Worm (Caenorhabditis elegans) whole organism, young adult: ENCODE data around the gene rps-1.

Source experiments
- B0261.1 ChIP-seq: sonication (generic microtip); optimal IDR thresholded peaks from 2 replicates; lab custom pipeline; 2016; ENCODE audit warnings: mild to moderate bottlenecking, missing genetic modification characterization, moderate library complexity, missing compliant biosample characterization
- B0336.3 ChIP-seq: fragments of 200-800 bp; sonication (Bioruptor generic); IDR thresholded peaks from 2 replicates; pipeline ENCODE4 v1.3.6; 2022; ENCODE audit warnings: missing genetic modification characterization, missing compliant biosample characterization
- C06A6.2 ChIP-seq: fragments of 200-800 bp; sonication (Bioruptor generic); conservative IDR thresholded peaks from 2 replicates; pipeline ENCODE4 v1.3.6; 2022; ENCODE audit warnings: missing genetic modification characterization, missing compliant biosample characterization
- F37B4.10 ChIP-seq: fragments of 200-800 bp; sonication (Bioruptor generic); IDR thresholded peaks from 2 replicates; pipeline ENCODE4 v1.3.6; 2022; ENCODE audit warnings: missing genetic modification characterization, missing compliant biosample characterization
- F52B5.7 ChIP-seq: sonication (generic microtip); optimal IDR thresholded peaks from 2 replicates; lab custom pipeline; 2016; ENCODE audit warnings: mild to moderate bottlenecking, missing genetic modification characterization, missing compliant biosample characterization
- F57A8.1 ChIP-seq: fragments of 200-800 bp; sonication (Bioruptor generic); optimal IDR thresholded peaks from 2 replicates; lab custom pipeline; 2018; ENCODE audit warnings: mild to moderate bottlenecking, missing genetic modification characterization, moderate library complexity, missing compliant biosample characterization
- Y67H2A.10 ChIP-seq: fragments of 200-800 bp; sonication (Bioruptor generic); conservative IDR thresholded peaks from 2 replicates; pipeline ENCODE4 v1.3.6; 2022; ENCODE audit warnings: missing genetic modification reagents, missing genetic modification characterization, missing compliant biosample characterization
- Y95B8A.8 ChIP-seq: fragments of 200-800 bp; sonication (Bioruptor generic); IDR thresholded peaks from 2 replicates; pipeline ENCODE4 v1.3.6; 2022; ENCODE audit warnings: missing genetic modification reagents, missing genetic modification characterization, missing compliant biosample characterization
- akir-1 ChIP-seq: fragments of 200-800 bp; sonication (Bioruptor generic); optimal IDR thresholded peaks from 2 replicates; lab custom pipeline; 2018; ENCODE audit warnings: mild to moderate bottlenecking, missing genetic modification characterization, moderate library complexity, missing compliant biosample characterization
- aptf-2 ChIP-seq: fragments of 200-800 bp; sonication (Bioruptor generic); conservative IDR thresholded peaks from 2 replicates; pipeline ENCODE4 v1.3.6; 2022; ENCODE audit warnings: missing genetic modification reagents, missing genetic modification characterization, missing compliant biosample characterization
- atf-7 ChIP-seq: sonication (generic microtip); optimal IDR thresholded peaks from 2 replicates; lab custom pipeline; 2017; ENCODE audit warnings: mild to moderate bottlenecking, missing genetic modification characterization, missing compliant biosample characterization
- athp-1 ChIP-seq: sonication (generic microtip); optimal IDR thresholded peaks from 2 replicates; lab custom pipeline; 2017; ENCODE audit warnings: mild to moderate bottlenecking, missing genetic modification characterization, missing compliant biosample characterization
- attf-6 ChIP-seq: fragments of 200-800 bp; sonication (Bioruptor generic); IDR thresholded peaks from 2 replicates; pipeline ENCODE4 v1.3.6; 2022; ENCODE audit warnings: missing genetic modification reagents, missing genetic modification characterization, missing compliant biosample characterization
- cebp-1 ChIP-seq, 2 experiments: fragments of 200-800 bp in 1 of 2; sonication (Bioruptor generic) in 1 of 2; sonication (generic microtip) in 1 of 2; IDR thresholded peaks in 1 of 2; optimal IDR thresholded peaks in 1 of 2; 2 replicates each; pipeline versions ENCODE4 v1.3.6 to Lab custom; 2017 to 2022; ENCODE audit warnings: missing compliant biosample characterization in 2 of 2, missing genetic modification characterization in 2 of 2, mild to moderate bottlenecking in 1 of 2, missing genetic modification reagents in 1 of 2, moderate library complexity in 1 of 2
- cebp-2 ChIP-seq: fragments of 200-800 bp; sonication (Bioruptor generic); IDR thresholded peaks from 2 replicates; pipeline ENCODE4 v1.3.6; 2022; ENCODE audit warnings: missing genetic modification characterization, missing compliant biosample characterization
- ceh-40 ChIP-seq: fragments of 200-800 bp; sonication (Bioruptor generic); IDR thresholded peaks from 2 replicates; pipeline ENCODE4 v1.3.6; 2022; ENCODE audit warnings: missing genetic modification characterization, missing compliant biosample characterization
- ceh-58 ChIP-seq: fragments of 200-800 bp; sonication (Bioruptor generic); IDR thresholded peaks from 2 replicates; pipeline ENCODE4 v1.3.6; 2022; ENCODE audit warnings: missing genetic modification characterization, missing compliant biosample characterization
- chd-7 ChIP-seq: sonication (generic microtip); optimal IDR thresholded peaks from 2 replicates; lab custom pipeline; 2016; ENCODE audit warnings: mild to moderate bottlenecking, missing genetic modification characterization, moderate library complexity, missing compliant biosample characterization
- die-1 ChIP-seq: sonication (generic microtip); optimal IDR thresholded peaks from 2 replicates; lab custom pipeline; 2016; ENCODE audit warnings: missing genotype, mild to moderate bottlenecking, missing genetic modification characterization, missing compliant biosample characterization
- efl-1 ChIP-seq: fragments of 150-350 bp; optimal IDR thresholded peaks from 2 replicates; lab custom pipeline; 2014; ENCODE audit warnings: missing biosample characterization, missing genetic modification reagents, missing genetic modification characterization
- egl-44 ChIP-seq: fragments of 200-800 bp; sonication (Bioruptor generic); IDR thresholded peaks from 2 replicates; pipeline ENCODE4 v1.3.6; 2022; ENCODE audit warnings: missing genetic modification reagents, missing genetic modification characterization, missing compliant biosample characterization
- ekl-4 ChIP-seq: fragments of 200-800 bp; sonication (Bioruptor generic); IDR thresholded peaks from 2 replicates; pipeline ENCODE4 v1.3.6; 2022; ENCODE audit warnings: missing genetic modification reagents, missing genetic modification characterization, missing compliant biosample characterization
- ets-4 ChIP-seq: fragments of 200-800 bp; sonication (Bioruptor generic); optimal IDR thresholded peaks from 2 replicates; lab custom pipeline; 2018; ENCODE audit warnings: mild to moderate bottlenecking, missing genetic modification characterization, missing compliant biosample characterization
- fkh-3 ChIP-seq: sonication (generic microtip); optimal IDR thresholded peaks from 2 replicates; lab custom pipeline; 2016; ENCODE audit warnings: mild to moderate bottlenecking, missing genetic modification characterization, missing compliant biosample characterization
- lag-1 ChIP-seq: fragments of 200-800 bp; sonication (Bioruptor generic); IDR thresholded peaks from 2 replicates; pipeline ENCODE4 v1.3.6; 2022; ENCODE audit warnings: missing genetic modification reagents, missing genetic modification characterization, missing compliant biosample characterization
- let-526 ChIP-seq: fragments of 200-800 bp; sonication (Bioruptor generic); IDR thresholded peaks from 2 replicates; pipeline ENCODE4 v1.3.6; 2022; ENCODE audit warnings: missing genetic modification reagents, missing genetic modification characterization, missing compliant biosample characterization
- let-607 ChIP-seq, 2 experiments: fragments of 200-800 bp in 1 of 2; sonication (Bioruptor generic) in 1 of 2; sonication (generic microtip) in 1 of 2; optimal IDR thresholded peaks; 2 replicates each; lab custom pipeline; 2016 to 2018; ENCODE audit warnings: mild to moderate bottlenecking in 2 of 2, missing compliant biosample characterization in 2 of 2, missing genetic modification characterization in 2 of 2, moderate library complexity in 2 of 2, missing genotype in 1 of 2
- lin-26 ChIP-seq: fragments of 200-800 bp; sonication (Bioruptor generic); IDR thresholded peaks from 2 replicates; pipeline ENCODE4 v1.3.6; 2022; ENCODE audit warnings: missing genetic modification reagents, missing genetic modification characterization, missing compliant biosample characterization
- lin-54 ChIP-seq: fragments of 200-800 bp; sonication (Bioruptor generic); optimal IDR thresholded peaks from 2 replicates; lab custom pipeline; 2018; ENCODE audit warnings: mild to moderate bottlenecking, missing genetic modification characterization, missing compliant biosample characterization
- lsl-1 ChIP-seq: fragments of 200-800 bp; sonication (Bioruptor generic); optimal IDR thresholded peaks from 2 replicates; lab custom pipeline; 2018; ENCODE audit warnings: mild to moderate bottlenecking, missing genetic modification characterization, moderate library complexity, missing compliant biosample characterization
- lsy-27 ChIP-seq: sonication (generic microtip); optimal IDR thresholded peaks from 2 replicates; lab custom pipeline; 2017; ENCODE audit warnings: missing genetic modification characterization, mild to moderate bottlenecking, missing compliant biosample characterization, antibody characterized with exemption, missing genotype, borderline replicate concordance; ENCODE audit not compliant: insufficient read depth
- madf-10 ChIP-seq: sonication (generic microtip); optimal IDR thresholded peaks from 2 replicates; lab custom pipeline; 2016; ENCODE audit warnings: mild to moderate bottlenecking, missing genetic modification characterization, missing compliant biosample characterization
- madf-6 ChIP-seq: fragments of 200-800 bp; sonication (Bioruptor generic); IDR thresholded peaks from 2 replicates; pipeline ENCODE4 v1.3.6; 2022; ENCODE audit warnings: missing genetic modification reagents, missing genetic modification characterization, missing compliant biosample characterization
- mcd-1 ChIP-seq: fragments of 200-800 bp; sonication (Bioruptor generic); IDR thresholded peaks from 2 replicates; pipeline ENCODE4 v1.3.6; 2022; ENCODE audit warnings: missing genetic modification reagents, missing genetic modification characterization, missing compliant biosample characterization
- nfya-2 ChIP-seq: fragments of 200-800 bp; sonication (Bioruptor generic); IDR thresholded peaks from 2 replicates; pipeline ENCODE4 v1.3.6; 2022; ENCODE audit warnings: missing genetic modification reagents, missing genetic modification characterization, missing compliant biosample characterization
- nhr-27 ChIP-seq: fragments of 200-800 bp; sonication (Bioruptor generic); optimal IDR thresholded peaks from 2 replicates; lab custom pipeline; 2018; ENCODE audit warnings: mild to moderate bottlenecking, missing genetic modification characterization, moderate library complexity, missing compliant biosample characterization
- nhr-80 ChIP-seq: sonication (generic microtip); optimal IDR thresholded peaks from 2 replicates; lab custom pipeline; 2016; ENCODE audit warnings: missing genetic modification characterization, missing compliant biosample characterization
- nhr-90 ChIP-seq: sonication (generic microtip); optimal IDR thresholded peaks from 2 replicates; lab custom pipeline; 2016; ENCODE audit warnings: missing genotype, mild to moderate bottlenecking, missing genetic modification characterization, missing compliant biosample characterization
- pbrm-1 ChIP-seq: fragments of 200-800 bp; sonication (Bioruptor generic); IDR thresholded peaks from 2 replicates; pipeline ENCODE4 v1.3.6; 2022; ENCODE audit warnings: missing genetic modification reagents, missing genetic modification characterization, missing compliant biosample characterization
- pha-4 ChIP-seq: fragments of 150-350 bp; sonication (generic microtip); optimal IDR thresholded peaks from 2 replicates; lab custom pipeline; 2014; ENCODE audit warnings: missing biosample characterization, missing genetic modification reagents, missing genetic modification characterization
- rcor-1 ChIP-seq: fragments of 200-800 bp; sonication (Bioruptor generic); IDR thresholded peaks from 2 replicates; pipeline ENCODE4 v1.3.6; 2022; ENCODE audit warnings: missing genetic modification reagents, missing genetic modification characterization, missing compliant biosample characterization
- rec-8 ChIP-seq, 2 experiments: sonication (generic microtip); optimal IDR thresholded peaks; 2 replicates each; lab custom pipeline; 2016; ENCODE audit warnings: mild to moderate bottlenecking in 2 of 2, missing genetic modification characterization in 2 of 2, missing genetic modification reagents in 2 of 2, missing genotype in 2 of 2, missing biosample characterization in 1 of 2, missing compliant biosample characterization in 1 of 2, moderate library complexity in 1 of 2
- repo-1 ChIP-seq: sonication (generic microtip); optimal IDR thresholded peaks from 2 replicates; lab custom pipeline; 2017; ENCODE audit warnings: mild to moderate bottlenecking, missing genetic modification characterization, missing compliant biosample characterization
- rpc-1 ChIP-seq, 2 experiments: fragments of 150-350 bp in 1 of 2; sonication (generic microtip) in 1 of 2; optimal IDR thresholded peaks; 2 replicates each; lab custom pipeline; 2014 to 2018; ENCODE audit warnings: missing biosample characterization in 1 of 2, missing genetic modification characterization in 1 of 2, missing genetic modification reagents in 1 of 2, missing genotype in 1 of 2
- snpc-1.3 ChIP-seq: sonication (generic microtip); optimal IDR thresholded peaks from 2 replicates; lab custom pipeline; 2017; ENCODE audit warnings: missing genetic modification characterization, mild to moderate bottlenecking, missing compliant biosample characterization, antibody characterized with exemption, moderate library complexity, missing genotype, missing genetic modification reagents; ENCODE audit not compliant: insufficient read depth
- tbx-9 ChIP-seq: sonication (generic microtip); optimal IDR thresholded peaks from 2 replicates; lab custom pipeline; 2016; ENCODE audit warnings: borderline replicate concordance, missing genetic modification characterization, inconsistent platforms, missing compliant biosample characterization
- ztf-22 ChIP-seq: fragments of 200-800 bp; sonication (Bioruptor generic); optimal IDR thresholded peaks from 2 replicates; lab custom pipeline; 2018; ENCODE audit warnings: mild to moderate bottlenecking, missing genetic modification characterization, moderate library complexity, missing compliant biosample characterization
- ztf-3 ChIP-seq: fragments of 200-800 bp; sonication (Bioruptor generic); optimal IDR thresholded peaks from 2 replicates; lab custom pipeline; 2018; ENCODE audit warnings: mild to moderate bottlenecking, missing genetic modification characterization, missing compliant biosample characterization

Gene rps-1

DNA sequence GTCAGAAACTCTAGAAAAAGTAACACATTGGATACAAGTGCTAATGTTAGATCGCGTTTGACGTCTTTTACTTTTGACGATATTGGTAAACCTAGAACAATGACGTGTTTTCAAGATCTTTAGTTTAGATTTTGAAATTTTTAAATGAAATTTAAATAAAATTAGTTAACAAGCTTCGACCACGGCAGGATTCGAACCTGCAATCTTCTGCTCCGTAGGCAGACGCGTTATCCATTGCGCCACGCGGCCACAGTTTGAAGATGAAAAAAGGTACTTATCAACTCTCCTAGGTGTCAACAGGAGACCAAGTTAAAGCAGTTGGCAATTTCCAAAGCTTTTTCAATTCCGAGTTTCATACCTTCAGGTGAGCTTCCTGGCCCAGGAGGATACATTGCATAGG, 26.4 kb upstream of the rps-1 start (continued):
- TF ChIP-seq F57A8.1 (GFP tag; lab: Kevin White, UChicago) (no peak), lsl-1 (GFP tag; lab: Kevin White, UChicago) (peak; percentile 40), rec-8 (tag; optimal IDR thresholded peaks at IDR 0.05; lab: Kevin White, UChicago) (peak in 1 of 2 experiments; percentile 29), lin-54 (GFP tag; lab: Kevin White, UChicago) (peak; percentile 41), egl-44 (GFP tag; lab: Robert Waterston, UW) (no peak), pha-4 (tag; lab: Kevin White, UChicago) (no peak), chd-7 (tag; lab: Kevin White, UChicago) (no peak), B0261.1 (peak; percentile 71), lsy-27 (no peak), ztf-3 (GFP tag; lab: Kevin White, UChicago) (no peak), F52B5.7 (no peak), madf-10 (tag; lab: Kevin White, UChicago) (peak; percentile 27), Y95B8A.8 (no peak), ekl-4 (no peak), efl-1 (GFP tag; lab: Kevin White, UChicago) (peak; percentile 13), C06A6.2 (GFP tag; lab: Robert Waterston, UW) (no peak), F37B4.10 (GFP tag; lab: Robert Waterston, UW) (no peak), cebp-2 (GFP tag; lab: Robert Waterston, UW) (no peak), athp-1 (tag; lab: Kevin White, UChicago) (no peak), repo-1 (tag; lab: Kevin White, UChicago) (no peak), attf-6 (GFP tag; lab: Robert Waterston, UW) (no peak), atf-7 (no peak), lag-1 (no peak), fkh-3 (tag; lab: Kevin White, UChicago) (no peak), lin-26 (GFP tag; lab: Robert Waterston, UW) (peak; percentile 71; the same call in 1 of the 2 replicates), nhr-80 (tag; lab: Kevin White, UChicago) (peak; percentile 40), ztf-22 (GFP tag; lab: Kevin White, UChicago) (no peak), akir-1 (GFP tag; lab: Kevin White, UChicago) (no peak), B0336.3 (GFP tag; lab: Robert Waterston, UW) (no peak), mcd-1 (GFP tag; lab: Robert Waterston, UW) (no peak), die-1 (tag; lab: Kevin White, UChicago) (peak; percentile 38), ceh-40 (GFP tag; lab: Robert Waterston, UW) (no peak), pbrm-1 (GFP tag; lab: Robert Waterston, UW) (peak; percentile 61; the same call in 1 of the 2 replicates), tbx-9 (tag; lab: Kevin White, UChicago) (no peak), snpc-1.3 (tag; lab: Kevin White, UChicago) (peak; percentile 55), madf-6 (GFP tag; lab: Robert Waterston, UW) (peak; percentile 69), let-607 (tag; optimal IDR thresholded peaks at IDR 0.05; lab: Kevin White, UChicago) (no peak), cebp-1 (GFP tag; IDR thresholded peaks at IDR 0.05; lab: Robert Waterston, UW) (no peak), cebp-1 (tag; optimal IDR thresholded peaks at IDR 0.05; lab: Kevin White, UChicago) (no peak), nhr-27 (tag; lab: Kevin White, UChicago) (no peak), nfya-2 (no peak), rpc-1 (optimal IDR thresholded peaks at IDR 0.05; lab: Kevin White, UChicago) (peak; percentile 63), rpc-1 (tag; optimal IDR thresholded peaks at IDR 0.05; lab: Kevin White, UChicago) (peak; percentile 81), ets-4 (GFP tag; lab: Kevin White, UChicago) (no peak), rcor-1 (GFP tag; lab: Robert Waterston, UW) (no peak), let-526 (GFP tag; lab: Robert Waterston, UW) (no peak), ceh-58 (GFP tag; lab: Robert Waterston, UW) (no peak), Y67H2A.10 (GFP tag; lab: Robert Waterston, UW) (no peak), nhr-90 (tag; lab: Kevin White, UChicago) (peak; percentile 33), aptf-2 (GFP tag; lab: Robert Waterston, UW) (no peak)
